Worm (Caenorhabditis elegans) whole organism, young adult: ENCODE results near the gene F22B3.5.

Experiments used
- B0019.2 ChIP-seq: fragments of 200-800 bp; sonication (Bioruptor generic); conservative IDR thresholded peaks from 2 replicates; pipeline ENCODE4 v1.3.6; 2022; ENCODE audit warnings: missing genetic modification reagents, missing genetic modification characterization, missing compliant biosample characterization
- F49E8.2 ChIP-seq: sonication (generic microtip); optimal IDR thresholded peaks from 3 replicates; lab custom pipeline; 2017; ENCODE audit warnings: missing genetic modification characterization, mild to moderate bottlenecking, missing compliant biosample characterization, antibody characterized with exemption, moderate library complexity; ENCODE audit not compliant: insufficient read depth
- K11D2.4 ChIP-seq: fragments of 200-800 bp; sonication (Bioruptor generic); IDR thresholded peaks from 2 replicates; pipeline ENCODE4 v1.3.6; 2022; ENCODE audit warnings: missing genetic modification reagents, missing genetic modification characterization, missing compliant biosample characterization
- atf-7 ChIP-seq: sonication (generic microtip); optimal IDR thresholded peaks from 2 replicates; lab custom pipeline; 2017; ENCODE audit warnings: mild to moderate bottlenecking, missing genetic modification characterization, missing compliant biosample characterization

DNA sequence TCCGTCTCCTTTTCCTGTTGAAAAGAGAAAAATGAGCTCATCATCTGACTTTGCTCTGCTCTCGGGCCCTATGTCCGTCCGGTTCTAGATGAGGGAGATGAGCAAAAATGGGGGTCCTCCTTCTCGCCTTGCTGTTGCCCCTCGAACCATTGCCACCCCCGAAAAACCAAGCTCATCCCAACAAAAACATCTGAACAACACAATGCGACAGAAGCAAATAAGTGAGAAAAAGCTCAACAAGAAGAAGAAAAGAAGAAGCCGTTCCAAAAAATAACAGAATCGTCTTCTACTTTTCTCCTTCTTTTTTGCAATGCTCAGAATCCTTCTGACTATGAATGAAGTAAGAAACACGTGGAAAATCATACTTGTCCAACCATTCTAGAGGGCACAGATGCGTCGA lies 39.2 kb upstream of the F22B3.5 start:
- TF ChIP-seq atf-7, result no peak
- TF ChIP-seq B0019.2, result no peak
- no peak for TF ChIP-seq K11D2.4
- no peak for TF ChIP-seq F49E8.2 (tag; lab: Kevin White, UChicago)
